Fruit fly (Drosophila melanogaster) whole organism, pupa: ENCODE data around the gene mRpS23.

ENCODE experiments used
- CG10348 ChIP-seq: fragments of 200-800 bp; sonication (Bioruptor generic); IDR thresholded peaks from 2 replicates; pipeline ENCODE4 v1.3.6; 2022; ENCODE audit warnings: missing biosample characterization, missing genetic modification characterization
- CG17806 ChIP-seq: fragments of 200-800 bp; sonication (Bioruptor generic); optimal IDR thresholded peaks from 2 replicates; lab custom pipeline; 2018; ENCODE audit warnings: missing biosample characterization, mild to moderate bottlenecking, missing genetic modification characterization, moderate library complexity
- CG32121 ChIP-seq: fragments of 200-800 bp; sonication (Bioruptor generic); IDR thresholded peaks from 2 replicates; pipeline ENCODE4 v1.3.6; 2022; ENCODE audit warnings: missing biosample characterization, missing genetic modification characterization
- Pif1B ChIP-seq: fragments of 200-800 bp; sonication (Bioruptor generic); optimal IDR thresholded peaks from 3 replicates; lab custom pipeline; 2016; ENCODE audit warnings: missing biosample characterization, missing genetic modification characterization

DNA sequence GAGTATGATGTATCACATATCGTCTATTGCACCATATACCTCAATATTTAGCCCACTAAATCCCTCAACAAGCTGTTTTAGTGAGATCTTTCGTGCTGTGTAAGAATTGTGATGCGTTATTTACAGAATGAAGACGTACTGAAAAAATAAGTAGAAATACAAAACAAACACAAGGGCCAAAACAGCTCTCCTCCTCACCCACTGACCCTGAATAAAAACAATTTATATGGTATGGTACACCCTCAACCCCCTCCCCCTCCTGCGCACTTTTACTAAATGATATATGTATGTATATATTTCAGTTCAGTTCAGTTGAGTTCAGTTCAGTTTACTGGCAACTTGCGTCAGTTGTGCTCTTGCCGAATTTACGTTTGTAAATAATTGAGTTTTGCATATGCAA, 38.3 kb upstream of the mRpS23 start:
- TF ChIP-seq CG10348 (GFP tag; lab: Robert Waterston, UW) = no peak
- no peak for TF ChIP-seq Pif1B (GFP tag; lab: Kevin White, UChicago)
- no peak for TF ChIP-seq CG17806 (tag; lab: Kevin White, UChicago)
- no peak for TF ChIP-seq CG32121 (GFP tag; lab: Robert Waterston, UW)
